Fruit fly (Drosophila melanogaster): ENCODE results near the gene ems.

dm6 chr3R:13861805-13862204 is 39.8 kb upstream of the ems start:
- TF ChIP-seq insv (optimal IDR thresholded peaks at IDR 0.05) (no peak), Myc (optimal IDR thresholded peaks at IDR 0.05) (no peak), psq (optimal IDR thresholded peaks at IDR 0.05) (no peak), ttk (optimal IDR thresholded peaks at IDR 0.05) (no peak), Sin3A (optimal IDR thresholded peaks at IDR 0.05) (no peak), h (optimal IDR thresholded peaks at IDR 0.05) (no peak)

Data from Kc167 (cell line).